Worm (Caenorhabditis elegans): ENCODE results near the gene C31E10.11.
A peak's percentile ranks its signal among the peaks of the same experiment; 100 is the strongest.

C31E10.11 gene

DNA sequence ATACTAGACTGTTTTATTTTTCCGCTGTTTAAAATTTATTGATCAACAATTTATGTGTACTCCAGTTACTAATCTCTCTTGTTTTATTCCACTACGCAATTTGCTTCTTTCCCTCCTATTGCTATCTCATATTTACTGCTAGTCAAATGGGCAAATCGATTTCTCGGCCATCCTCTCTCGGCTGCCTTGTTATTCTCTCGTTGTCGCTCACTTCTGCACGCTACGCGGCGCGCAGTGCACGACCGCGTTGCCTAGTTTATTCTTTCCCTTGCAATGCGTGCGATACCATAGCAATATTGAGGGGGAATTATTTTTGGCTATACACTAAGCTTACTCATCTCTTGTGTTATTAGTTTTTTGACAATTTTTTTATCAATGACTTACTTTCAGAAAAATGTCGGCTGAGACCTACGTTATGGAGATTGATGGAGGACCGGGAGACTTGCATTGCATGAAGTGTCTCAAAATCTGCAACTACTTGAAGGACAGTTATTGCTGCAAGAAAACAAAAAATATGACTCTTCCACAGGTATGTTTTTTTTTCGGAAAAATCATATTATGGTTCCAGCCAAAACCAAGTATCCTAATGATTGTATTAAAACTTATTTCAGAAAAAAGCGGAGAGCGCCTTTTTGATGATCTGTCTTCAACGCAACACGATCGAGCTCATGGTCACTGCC is 13.0 kb downstream of the C31E10.11 start, which contains the start of gene F48F7.6 (continued):
- peak; percentile 53 for TF ChIP-seq lin-14 (GFP tag; optimal IDR thresholded peaks at IDR 0.05)
- peak; percentile 54 for TF ChIP-seq nhr-71 (tag; optimal IDR thresholded peaks at IDR 0.05)
- TF ChIP-seq aly-2 (tag; optimal IDR thresholded peaks at IDR 0.05): peak; percentile 6
- peak; percentile 55 for TF ChIP-seq blmp-1 (tag; optimal IDR thresholded peaks at IDR 0.05)
- peak; percentile 27 for TF ChIP-seq fos-1 (tag; optimal IDR thresholded peaks at IDR 0.05)
- TF ChIP-seq lin-15B (tag; optimal IDR thresholded peaks at IDR 0.05): peak; percentile 19
- peak; percentile 59 for TF ChIP-seq snu-23 (GFP tag; optimal IDR thresholded peaks at IDR 0.05)
- TF ChIP-seq efl-3 (GFP tag; optimal IDR thresholded peaks at IDR 0.05): no peak
- no peak for TF ChIP-seq ztf-11 (tag; optimal IDR thresholded peaks at IDR 0.05)
- TF ChIP-seq egl-27 (tag; optimal IDR thresholded peaks at IDR 0.05): no peak
- TF ChIP-seq lsy-2 (tag; optimal IDR thresholded peaks at IDR 0.05): peak in 1 of 2 experiments; percentile 62
- peak; percentile 5 for TF ChIP-seq jun-1 (tag; optimal IDR thresholded peaks at IDR 0.05)
- TF ChIP-seq lir-3 (tag; optimal IDR thresholded peaks at IDR 0.05; ENCODE audit: poor library complexity): no peak
- peak; percentile 39 for TF ChIP-seq mep-1 (tag; optimal IDR thresholded peaks at IDR 0.05)
- TF ChIP-seq C16A3.4 (tag; optimal IDR thresholded peaks at IDR 0.05): peak; percentile 40
- peak; percentile 46 for TF ChIP-seq tbx-2 (tag; optimal IDR thresholded peaks at IDR 0.05)
- TF ChIP-seq skn-1 (tag; optimal IDR thresholded peaks at IDR 0.05): peak; percentile 38

DNA sequence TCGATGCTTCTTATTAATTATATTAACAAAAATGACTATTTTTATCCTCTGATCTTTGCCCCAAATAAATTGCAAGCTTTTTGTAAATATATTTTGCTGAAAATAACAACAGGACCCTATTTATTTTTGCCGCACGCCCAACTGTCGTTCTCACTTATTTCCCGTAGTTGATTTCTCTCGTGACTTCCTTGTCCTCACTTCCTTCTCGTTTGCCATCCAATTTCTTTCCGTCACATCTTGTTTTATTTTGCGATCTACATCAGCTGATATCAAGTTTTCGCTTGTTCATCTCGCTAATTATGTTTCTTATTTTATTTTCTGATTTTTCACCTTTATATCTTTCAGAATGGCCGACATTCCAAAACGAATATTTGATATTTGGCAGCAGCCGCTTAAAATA is 15.3 kb downstream of the C31E10.11 start, which contains the start of gene F48F7.5:
TSS of gene F48F7.5 (plus strand) at position 340 of the 400 bp plus-strand sequence.
- TF ChIP-seq blmp-1 (tag; optimal IDR thresholded peaks at IDR 0.05): peak; percentile 97
- peak; percentile 90 for TF ChIP-seq nhr-85 (tag)
- TF ChIP-seq fkh-8 (tag; optimal IDR thresholded peaks at IDR 0.05): no peak
- peak; percentile 7 for TF ChIP-seq skn-1 (tag; optimal IDR thresholded peaks at IDR 0.05)
- TF ChIP-seq sup-37 (GFP tag; optimal IDR thresholded peaks at IDR 0.05): no peak
- peak in 2 of 6 experiments; percentile 60 to 75 for TF ChIP-seq elt-3 (tag; optimal IDR thresholded peaks at IDR 0.05)
- TF ChIP-seq lsy-2 (tag; optimal IDR thresholded peaks at IDR 0.05): peak; percentile 19 to 29
- TF ChIP-seq irx-1 (tag; optimal IDR thresholded peaks at IDR 0.05): peak; percentile 13
- TF ChIP-seq fos-1 (tag; optimal IDR thresholded peaks at IDR 0.05): no peak
- no peak for TF ChIP-seq hpl-2 (GFP tag; optimal IDR thresholded peaks at IDR 0.05)
- TF ChIP-seq C16A3.4 (tag; optimal IDR thresholded peaks at IDR 0.05): peak; percentile 32
- peak; percentile 92 for TF ChIP-seq lin-14 (GFP tag; optimal IDR thresholded peaks at IDR 0.05)
- no peak for TF ChIP-seq egl-13 (tag; optimal IDR thresholded peaks at IDR 0.05)
- TF ChIP-seq ztf-4 (tag; optimal IDR thresholded peaks at IDR 0.05): peak; percentile 44
- peak; percentile 82 for TF ChIP-seq nhr-71 (tag; optimal IDR thresholded peaks at IDR 0.05)
- peak; percentile 38 for TF ChIP-seq vab-15 (tag; optimal IDR thresholded peaks at IDR 0.05)
- TF ChIP-seq C04F5.9 (tag; optimal IDR thresholded peaks at IDR 0.05): no peak
- no peak for TF ChIP-seq nhr-11 (tag; optimal IDR thresholded peaks at IDR 0.05)
- TF ChIP-seq swsn-7 (tag; optimal IDR thresholded peaks at IDR 0.05): peak; percentile 37
- peak; percentile 50 for TF ChIP-seq nhr-19 (GFP tag; conservative IDR thresholded peaks at IDR 0.05)
- peak; percentile 50 for TF ChIP-seq rnt-1 (tag; optimal IDR thresholded peaks at IDR 0.05)
- TF ChIP-seq tbx-2 (tag; optimal IDR thresholded peaks at IDR 0.05): peak; percentile 64
- TF ChIP-seq nhr-47 (tag; optimal IDR thresholded peaks at IDR 0.05): peak; percentile 28
- TF ChIP-seq mdl-1 (tag; optimal IDR thresholded peaks at IDR 0.05): peak in 1 of 2 experiments; percentile 56
- TF ChIP-seq unc-86 (tag; optimal IDR thresholded peaks at IDR 0.05): no peak
- TF ChIP-seq lin-13 (GFP tag; optimal IDR thresholded peaks at IDR 0.05): no peak
- no peak for TF ChIP-seq ceh-63 (GFP tag; optimal IDR thresholded peaks at IDR 0.05)
- peak; percentile 96 for TF ChIP-seq pag-3 (tag; optimal IDR thresholded peaks at IDR 0.05; ENCODE audit: borderline replicate concordance, insufficient read depth)
- TF ChIP-seq unc-30 (tag; optimal IDR thresholded peaks at IDR 0.05): no peak
- peak; percentile 72 for TF ChIP-seq snu-23 (GFP tag; optimal IDR thresholded peaks at IDR 0.05)
- peak; percentile 27 for TF ChIP-seq dsc-1 (tag; optimal IDR thresholded peaks at IDR 0.05)
- peak; percentile 70 for TF ChIP-seq unc-130 (tag; optimal IDR thresholded peaks at IDR 0.05)
- TF ChIP-seq lin-35 (GFP tag; optimal IDR thresholded peaks at IDR 0.05): peak; percentile 9 to 45
- TF ChIP-seq nhr-12 (tag; optimal IDR thresholded peaks at IDR 0.05): no peak
- TF ChIP-seq nhr-20 (tag; optimal IDR thresholded peaks at IDR 0.05): peak; percentile 81
- peak; percentile 31 for TF ChIP-seq mef-2 (tag; optimal IDR thresholded peaks at IDR 0.05)

All from whole organism, L1 larva.